Fruit fly (Drosophila melanogaster) whole organism, wandering third instar larva: ENCODE data around the gene CG6356.

ENCODE experiments used
- CG9705 ChIP-seq: fragments of 200-800 bp; sonication (Bioruptor generic); optimal IDR thresholded peaks from 2 replicates; lab custom pipeline; 2018; ENCODE audit warnings: missing biosample characterization, mild to moderate bottlenecking, missing genetic modification characterization
- dmrt93B ChIP-seq: fragments of 200-800 bp; sonication (Bioruptor generic); optimal IDR thresholded peaks from 2 replicates; lab custom pipeline; 2018; ENCODE audit warnings: missing biosample characterization, mild to moderate bottlenecking, missing genetic modification characterization
- fru ChIP-seq: fragments of 200-800 bp; sonication (Bioruptor generic); optimal IDR thresholded peaks from 3 replicates; lab custom pipeline; 2016; ENCODE audit warnings: missing biosample characterization, mild to moderate bottlenecking, missing genetic modification characterization
- psq ChIP-seq: fragments of 200-800 bp; sonication (Bioruptor generic); optimal IDR thresholded peaks from 3 replicates; lab custom pipeline; 2017; ENCODE audit warnings: missing biosample characterization, mild to moderate bottlenecking, missing genetic modification characterization, moderate library complexity
- rgr ChIP-seq: fragments of 200-800 bp; sonication (Bioruptor generic); optimal IDR thresholded peaks from 3 replicates; lab custom pipeline; 2016; ENCODE audit warnings: missing biosample characterization, mild to moderate bottlenecking, missing genetic modification characterization
- usp ChIP-seq: fragments of >200 bp; optimal IDR thresholded peaks from 2 replicates; lab custom pipeline; 2017; ENCODE audit warnings: missing biosample characterization, missing genetic modification characterization
- woc ChIP-seq: sonication (Bioruptor generic); optimal IDR thresholded peaks from 2 replicates; lab custom pipeline; 2016; ENCODE audit warnings: missing biosample characterization, mild to moderate bottlenecking, missing genetic modification characterization

- TF ChIP-seq usp (no peak), psq (GFP tag; lab: Kevin White, UChicago) (peak; percentile 48), fru (GFP tag; lab: Kevin White, UChicago) (no peak), rgr (GFP tag; lab: Kevin White, UChicago) (no peak), CG9705 (peak; percentile 15), dmrt93B (GFP tag; lab: Kevin White, UChicago) (no peak), woc (GFP tag; lab: Kevin White, UChicago) (no peak)
Observed at dm6 chr3R:24318217-24319082, 34.7 kb downstream of the CG6356 start, which contains the start of the genes Nab2 and BRWD3.
